Worm (Caenorhabditis elegans) whole organism, L4 larva: ENCODE data around the gene srw-22.
A peak's percentile ranks its signal among the peaks of the same experiment; 100 is the strongest.

ENCODE experiments used
- F37D6.2 ChIP-seq: sonication (generic microtip); optimal IDR thresholded peaks from 2 replicates; lab custom pipeline; 2016; ENCODE audit warnings: mild to moderate bottlenecking, missing genetic modification characterization, missing compliant biosample characterization
- T20F7.1 ChIP-seq: fragments of 200-800 bp; sonication (Bioruptor generic); optimal IDR thresholded peaks from 2 replicates; lab custom pipeline; 2018; ENCODE audit warnings: mild to moderate bottlenecking, missing genetic modification characterization, missing compliant biosample characterization
- Y105C5A.15 ChIP-seq: fragments of 200-800 bp; sonication (Bioruptor generic); IDR thresholded peaks from 2 replicates; pipeline ENCODE4 v1.3.6; 2022; ENCODE audit warnings: missing genetic modification characterization, missing compliant biosample characterization
- Y5F2A.4 ChIP-seq: fragments of 200-800 bp; sonication (Bioruptor generic); optimal IDR thresholded peaks from 2 replicates; lab custom pipeline; 2018; ENCODE audit warnings: mild to moderate bottlenecking, missing genetic modification characterization, missing compliant biosample characterization
- aha-1 ChIP-seq: fragments of 150-350 bp; peaks from one replicate; lab custom pipeline; 2014; ENCODE audit warnings: missing biosample characterization, missing genetic modification characterization
- aly-2 ChIP-seq: sonication (generic microtip); optimal IDR thresholded peaks from 2 replicates; lab custom pipeline; 2018; ENCODE audit warnings: missing biosample characterization, missing genetic modification characterization
- ceh-20 ChIP-seq: fragments of 200-800 bp; sonication (Bioruptor generic); IDR thresholded peaks from 2 replicates; pipeline ENCODE4 v1.3.6; 2022; ENCODE audit warnings: missing genetic modification reagents, missing genetic modification characterization, missing compliant biosample characterization
- ceh-62 ChIP-seq: sonication (generic microtip); optimal IDR thresholded peaks from 2 replicates; lab custom pipeline; 2017; ENCODE audit warnings: missing biosample characterization, missing genetic modification characterization
- cey-2 ChIP-seq: sonication (generic microtip); optimal IDR thresholded peaks from 3 replicates; lab custom pipeline; 2017; ENCODE audit warnings: missing genetic modification characterization, mild to moderate bottlenecking, missing compliant biosample characterization, antibody characterized with exemption, borderline replicate concordance; ENCODE audit not compliant: insufficient read depth
- daf-12 ChIP-seq: fragments of 150-350 bp; optimal IDR thresholded peaks from 2 replicates; lab custom pipeline; 2014; ENCODE audit warnings: missing biosample characterization, missing genetic modification reagents, missing genetic modification characterization
- daf-16 ChIP-seq, 3 experiments: sonication (generic microtip); optimal IDR thresholded peaks; 2 replicates each; lab custom pipeline; 2016 to 2017; ENCODE audit warnings: missing genetic modification characterization in 3 of 3, missing genetic modification reagents in 3 of 3, mild to moderate bottlenecking in 2 of 3, missing compliant biosample characterization in 2 of 3, missing biosample characterization in 1 of 3, moderate library complexity in 1 of 3
- dmd-8 ChIP-seq: fragments of 200-800 bp; sonication (Bioruptor generic); IDR thresholded peaks from 2 replicates; pipeline ENCODE4 v1.3.6; 2022; ENCODE audit warnings: missing genetic modification characterization, missing compliant biosample characterization
- dmd-9 ChIP-seq: fragments of 200-800 bp; sonication (Bioruptor generic); IDR thresholded peaks from 2 replicates; pipeline ENCODE4 v1.3.6; 2022; ENCODE audit warnings: missing genetic modification reagents, missing genetic modification characterization, missing compliant biosample characterization
- dve-1 ChIP-seq: sonication (generic microtip); optimal IDR thresholded peaks from 2 replicates; lab custom pipeline; 2017; ENCODE audit warnings: antibody characterized with exemption, mild to moderate bottlenecking, missing genetic modification characterization, missing compliant biosample characterization; ENCODE audit not compliant: insufficient read depth
- egl-27 ChIP-seq: sonication (generic microtip); optimal IDR thresholded peaks from 3 replicates; lab custom pipeline; 2017; ENCODE audit warnings: missing biosample characterization, missing genetic modification reagents, missing genetic modification characterization
- egl-43 ChIP-seq: fragments of 200-800 bp; sonication (Bioruptor generic); IDR thresholded peaks from 2 replicates; pipeline ENCODE4 v1.3.6; 2022; ENCODE audit warnings: missing genetic modification reagents, missing genetic modification characterization, missing compliant biosample characterization
- fkh-10 ChIP-seq: fragments of 150-350 bp; optimal IDR thresholded peaks from 2 replicates; lab custom pipeline; 2014; ENCODE audit warnings: missing biosample characterization, missing genetic modification reagents, missing genetic modification characterization
- gei-8 ChIP-seq: fragments of 200-800 bp; sonication (Bioruptor generic); optimal IDR thresholded peaks from 2 replicates; lab custom pipeline; 2018; ENCODE audit warnings: mild to moderate bottlenecking, missing genetic modification characterization, missing compliant biosample characterization
- hlh-11 ChIP-seq: fragments of 200-800 bp; sonication (Bioruptor generic); optimal IDR thresholded peaks from 2 replicates; lab custom pipeline; 2018; ENCODE audit warnings: mild to moderate bottlenecking, missing genetic modification characterization, missing compliant biosample characterization
- lin-1 ChIP-seq: fragments of 200-800 bp; sonication (Bioruptor generic); IDR thresholded peaks from 2 replicates; pipeline ENCODE4 v1.3.6; 2022; ENCODE audit warnings: missing genetic modification reagents, missing genetic modification characterization, missing compliant biosample characterization
- lin-15B ChIP-seq: fragments of 150-350 bp; sonication (generic microtip); optimal IDR thresholded peaks from 3 replicates; lab custom pipeline; 2014; ENCODE audit warnings: missing biosample characterization, missing genetic modification characterization
- lin-39 ChIP-seq: fragments of 150-350 bp; optimal IDR thresholded peaks from 2 replicates; lab custom pipeline; 2014; ENCODE audit warnings: missing biosample characterization, missing genetic modification reagents, missing genetic modification characterization
- lsy-2 ChIP-seq, 2 experiments: fragments of 150-350 bp in 1 of 2; sonication (generic microtip) in 1 of 2; optimal IDR thresholded peaks; 2 replicates each; lab custom pipeline; 2014 to 2017; ENCODE audit warnings: missing biosample characterization in 2 of 2, missing genetic modification characterization in 2 of 2
- mdl-1 ChIP-seq, 2 experiments: fragments of 150-350 bp in 1 of 2; sonication (generic microtip) in 1 of 2; optimal IDR thresholded peaks; 2 replicates each; lab custom pipeline; 2014 to 2017; ENCODE audit warnings: missing biosample characterization in 2 of 2, missing genetic modification characterization in 2 of 2
- mdt-29 ChIP-seq: fragments of 200-800 bp; sonication (Bioruptor generic); IDR thresholded peaks from 2 replicates; pipeline ENCODE4 v1.3.6; 2022; ENCODE audit warnings: missing genetic modification reagents, missing genetic modification characterization, missing compliant biosample characterization
- mep-1 ChIP-seq: fragments of 150-350 bp; sonication (generic microtip); optimal IDR thresholded peaks from 3 replicates; lab custom pipeline; 2014; ENCODE audit warnings: missing biosample characterization, missing genetic modification characterization
- mes-2 ChIP-seq: sonication (generic microtip); optimal IDR thresholded peaks from 2 replicates; lab custom pipeline; 2016; ENCODE audit warnings: missing genotype, mild to moderate bottlenecking, missing genetic modification characterization, missing compliant biosample characterization; ENCODE audit not compliant: poor library complexity, severe bottlenecking
- mxl-2 ChIP-seq: fragments of 200-800 bp; sonication (Bioruptor generic); conservative IDR thresholded peaks from 2 replicates; pipeline ENCODE4 v1.3.6; 2022; ENCODE audit warnings: missing genetic modification reagents, missing genetic modification characterization, missing compliant biosample characterization
- nhr-10 ChIP-seq: fragments of 150-350 bp; optimal IDR thresholded peaks from 2 replicates; lab custom pipeline; 2014; ENCODE audit warnings: missing biosample characterization, missing genetic modification characterization
- nhr-102 ChIP-seq: sonication (generic microtip); optimal IDR thresholded peaks from 2 replicates; lab custom pipeline; 2016; ENCODE audit warnings: mild to moderate bottlenecking, missing genetic modification characterization, moderate library complexity, missing compliant biosample characterization
- nhr-237 ChIP-seq: sonication (generic microtip); optimal IDR thresholded peaks from 2 replicates; lab custom pipeline; 2017; ENCODE audit warnings: missing biosample characterization, missing genetic modification characterization
- nhr-25 ChIP-seq: sonication (generic microtip); optimal IDR thresholded peaks from 2 replicates; lab custom pipeline; 2017; ENCODE audit warnings: missing genetic modification characterization, mild to moderate bottlenecking, missing compliant biosample characterization, antibody characterized with exemption, moderate library complexity, borderline replicate concordance; ENCODE audit not compliant: insufficient read depth
- nhr-28 ChIP-seq: fragments of 150-350 bp; optimal IDR thresholded peaks from 2 replicates; lab custom pipeline; 2014; ENCODE audit warnings: missing biosample characterization, missing genetic modification characterization
- nhr-48 ChIP-seq: sonication (generic microtip); optimal IDR thresholded peaks from 2 replicates; lab custom pipeline; 2016; ENCODE audit warnings: mild to moderate bottlenecking, missing genetic modification characterization, missing compliant biosample characterization
- nhr-76 ChIP-seq: fragments of 150-350 bp; optimal IDR thresholded peaks from 2 replicates; lab custom pipeline; 2014; ENCODE audit warnings: missing biosample characterization, missing genetic modification characterization
- nhr-77 ChIP-seq: fragments of 150-350 bp; optimal IDR thresholded peaks from 2 replicates; lab custom pipeline; 2014; ENCODE audit warnings: missing biosample characterization, missing genetic modification characterization
- pqm-1 ChIP-seq: sonication (generic microtip); optimal IDR thresholded peaks from 2 replicates; lab custom pipeline; 2017; ENCODE audit warnings: missing biosample characterization, missing genetic modification characterization
- sdz-12 ChIP-seq: fragments of 200-800 bp; sonication (Bioruptor generic); optimal IDR thresholded peaks from 2 replicates; lab custom pipeline; 2018; ENCODE audit warnings: mild to moderate bottlenecking, missing genetic modification characterization, missing compliant biosample characterization
- snpc-4 ChIP-seq: fragments of 150-350 bp; optimal IDR thresholded peaks from 2 replicates; lab custom pipeline; 2014; ENCODE audit warnings: missing biosample characterization, missing genetic modification characterization
- tra-1 ChIP-seq: fragments of 200-800 bp; sonication (Bioruptor generic); IDR thresholded peaks from 2 replicates; pipeline ENCODE4 v1.3.6; 2022; ENCODE audit warnings: missing genetic modification reagents, missing genetic modification characterization, missing compliant biosample characterization
- unc-39 ChIP-seq: sonication (generic microtip); optimal IDR thresholded peaks from 2 replicates; lab custom pipeline; 2017; ENCODE audit warnings: missing biosample characterization, missing genetic modification characterization
- unc-62 ChIP-seq, 3 experiments: fragments of 150-350 bp in 1 of 3; sonication (generic microtip); optimal IDR thresholded peaks in 2 of 3; peaks in 1 of 3; 1 replicate in 1 of 3; 2 replicates in 2 of 3; lab custom pipeline; 2014 to 2017; ENCODE audit warnings: missing biosample characterization in 3 of 3, missing genetic modification characterization in 3 of 3, missing genetic modification reagents in 3 of 3, missing genotype in 1 of 3
- vab-7 ChIP-seq: fragments of 200-800 bp; sonication (Bioruptor generic); IDR thresholded peaks from 2 replicates; pipeline ENCODE4 v1.3.6; 2022; ENCODE audit warnings: missing genetic modification reagents, missing genetic modification characterization, missing compliant biosample characterization
- zip-2 ChIP-seq: fragments of 150-350 bp; optimal IDR thresholded peaks from 2 replicates; lab custom pipeline; 2014; ENCODE audit warnings: missing biosample characterization, missing genetic modification characterization

The srw-22 gene

DNA sequence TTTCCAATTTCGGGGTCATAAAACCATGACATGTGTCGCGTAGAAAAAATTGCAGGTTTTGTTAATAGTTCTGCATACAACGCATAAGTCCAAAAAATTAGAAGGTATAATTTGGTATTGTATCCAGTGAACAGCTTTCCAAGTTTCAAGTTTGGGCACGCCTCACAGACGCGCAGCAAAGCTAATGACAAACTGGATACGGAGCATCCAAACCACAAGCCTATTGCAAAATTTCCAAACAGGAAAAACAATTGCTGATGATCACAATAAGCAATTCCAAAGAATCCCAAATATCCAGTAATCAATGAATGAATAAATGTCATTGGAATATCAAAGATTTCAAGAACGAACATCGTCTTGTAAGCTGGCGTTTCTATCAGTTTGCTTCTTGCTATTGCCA lies 45.1 kb downstream of the srw-22 start:
- TF ChIP-seq mes-2 (tag; lab: Kevin White, UChicago) (no peak), unc-62 (GFP tag; optimal IDR thresholded peaks at IDR 0.05 in 1 of 2; lab: Kevin White, UChicago) (peak in 1 of 2 experiments; percentile 81), unc-62 (tag; optimal IDR thresholded peaks at IDR 0.05; lab: Kevin White, UChicago) (no peak), aha-1 (tag; lab: Kevin White, UChicago) (peak; percentile 69)

DNA sequence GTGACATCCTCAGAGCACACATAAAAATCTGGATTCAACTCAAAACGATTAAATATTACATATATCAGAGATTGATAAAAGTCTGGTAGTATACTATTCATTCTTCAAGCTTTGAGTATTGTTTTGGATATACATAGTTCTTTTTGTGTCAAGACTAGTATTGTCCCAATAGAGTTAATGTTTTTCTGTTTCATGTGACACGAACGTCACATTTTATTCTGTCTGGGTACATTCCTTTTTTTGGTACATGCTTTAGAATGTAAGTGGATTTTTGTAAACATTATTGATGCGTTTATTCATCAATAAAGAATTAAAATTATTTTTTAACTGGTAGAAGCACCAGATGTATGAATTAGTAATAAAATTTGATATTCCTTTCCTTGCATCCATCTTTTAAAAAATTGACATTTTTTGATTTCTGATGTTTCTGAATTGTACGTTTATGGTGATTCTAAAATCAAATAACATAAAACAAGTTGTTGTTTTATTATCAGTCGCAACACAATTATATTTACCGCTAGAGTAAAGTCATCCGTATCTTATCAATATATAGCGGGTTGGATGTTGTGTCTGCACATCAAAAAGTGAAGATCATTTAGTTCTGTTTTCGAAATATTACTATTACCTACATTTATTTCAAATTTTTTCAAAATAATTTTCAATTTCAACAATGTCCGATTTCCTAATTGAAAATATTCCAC lies 47.6 kb downstream of the srw-22 start, which contains the start of the genes srt-22 and nhr-246:
TSS of gene srt-22 (minus strand) at position 101 of the 701 bp plus-strand sequence.
TSS of gene nhr-246 (plus strand) at position 651 of the 701 bp plus-strand sequence.
- TF ChIP-seq hlh-11 (tag; lab: Kevin White, UChicago): no peak
- TF ChIP-seq F37D6.2 (tag; lab: Kevin White, UChicago): no peak
- TF ChIP-seq daf-16 (GFP tag; optimal IDR thresholded peaks at IDR 0.05; lab: Kevin White, UChicago): no peak
- peak; percentile 90 for TF ChIP-seq daf-16 (tag; optimal IDR thresholded peaks at IDR 0.05; lab: Kevin White, UChicago)

DNA sequence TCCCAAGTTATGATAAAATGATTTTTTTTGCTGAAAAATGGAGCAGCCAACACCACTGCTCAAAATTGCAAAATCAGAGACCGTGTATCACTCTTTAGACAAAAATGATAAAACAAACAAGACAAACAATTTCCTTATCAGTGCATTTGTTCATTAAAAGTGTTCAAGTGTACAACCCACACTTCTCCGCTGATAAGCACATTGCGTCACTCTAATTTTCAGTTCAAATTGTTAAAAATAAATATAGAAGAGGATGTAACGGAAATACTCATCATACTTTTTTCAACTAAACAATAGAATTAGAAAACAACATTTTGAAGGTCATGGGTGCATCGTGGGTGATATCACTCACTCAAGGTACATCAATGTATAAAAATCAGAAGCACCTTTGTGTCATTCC lies 50.2 kb downstream of the srw-22 start, which contains the start of gene nhr-291:
TSS of gene nhr-291 (plus strand) at position 324 of the 400 bp plus-strand sequence.
- TF ChIP-seq nhr-28 (peak; percentile 96), tra-1 (GFP tag; lab: Robert Waterston, UW) (peak; percentile 56; the same call in 1 of the 2 replicates), zip-2 (no peak), sdz-12 (GFP tag; lab: Kevin White, UChicago) (no peak), pqm-1 (tag; lab: Kevin White, UChicago) (peak; percentile 98), cey-2 (tag; lab: Kevin White, UChicago) (no peak), nhr-10 (peak; percentile 31), vab-7 (GFP tag; lab: Robert Waterston, UW) (no peak), dmd-9 (GFP tag; lab: Robert Waterston, UW) (no peak), egl-43 (GFP tag; lab: Robert Waterston, UW) (no peak), lin-15B (tag; lab: Kevin White, UChicago) (no peak), ceh-62 (tag; lab: Kevin White, UChicago) (no peak), mxl-2 (no peak), nhr-25 (no peak), daf-16 (GFP tag; optimal IDR thresholded peaks at IDR 0.05; lab: Kevin White, UChicago) (peak in 1 of 2 experiments; percentile 2), daf-16 (tag; optimal IDR thresholded peaks at IDR 0.05; lab: Kevin White, UChicago) (peak; percentile 97), mdt-29 (no peak), aly-2 (tag; lab: Kevin White, UChicago) (no peak), lsy-2 (tag; optimal IDR thresholded peaks at IDR 0.05; lab: Kevin White, UChicago) (no peak), mdl-1 (tag; optimal IDR thresholded peaks at IDR 0.05; lab: Kevin White, UChicago) (peak in 1 of 2 experiments; percentile 30), dmd-8 (GFP tag; lab: Robert Waterston, UW) (no peak), egl-27 (no peak), ceh-20 (no peak), nhr-102 (no peak), nhr-76 (tag; lab: Kevin White, UChicago) (no peak), Y105C5A.15 (no peak), Y5F2A.4 (GFP tag; lab: Kevin White, UChicago) (no peak), gei-8 (GFP tag; lab: Kevin White, UChicago) (no peak), hlh-11 (tag; lab: Kevin White, UChicago) (peak; percentile 77), nhr-77 (tag; lab: Kevin White, UChicago) (peak; percentile 96), nhr-48 (tag; lab: Kevin White, UChicago) (peak; percentile 59), daf-12 (no peak), dve-1 (tag; lab: Kevin White, UChicago) (peak; percentile 80), unc-39 (tag; lab: Kevin White, UChicago) (no peak), fkh-10 (GFP tag; lab: Kevin White, UChicago) (no peak), lin-39 (no peak), snpc-4 (no peak), lin-1 (GFP tag; lab: Robert Waterston, UW) (peak; percentile 85), mep-1 (tag; lab: Kevin White, UChicago) (no peak), nhr-237 (tag; lab: Kevin White, UChicago) (no peak), T20F7.1 (GFP tag; lab: Kevin White, UChicago) (no peak)
